Fruit fly (Drosophila melanogaster) whole organism, prepupa: ENCODE results near the gene CG13045.

Source experiments
- Blimp-1 ChIP-seq: fragments of 200-800 bp; sonication (Bioruptor generic); optimal IDR thresholded peaks from 3 replicates; lab custom pipeline; 2017; ENCODE audit warnings: missing biosample characterization, missing genetic modification characterization, mild to moderate bottlenecking, moderate library complexity, missing genetic modification reagents
- CG10631 ChIP-seq: fragments of 200-800 bp; sonication (Bioruptor generic); optimal IDR thresholded peaks from 2 replicates; lab custom pipeline; 2016; ENCODE audit warnings: missing biosample characterization, missing genetic modification characterization
- CG10669 ChIP-seq: fragments of 200-800 bp; sonication (Bioruptor generic); optimal IDR thresholded peaks from 3 replicates; lab custom pipeline; 2018; ENCODE audit warnings: missing biosample characterization, mild to moderate bottlenecking, missing genetic modification characterization, moderate library complexity
- CG11294 ChIP-seq: fragments of 200-800 bp; sonication (Bioruptor generic); IDR thresholded peaks from 2 replicates; pipeline ENCODE4 v1.3.6; 2022; ENCODE audit warnings: missing biosample characterization, missing genetic modification characterization
- CG11762 ChIP-seq: fragments of 200-800 bp; sonication (Bioruptor generic); optimal IDR thresholded peaks from 3 replicates; lab custom pipeline; 2016; ENCODE audit warnings: missing biosample characterization, missing genetic modification characterization; ENCODE audit not compliant: insufficient read depth
- CG11902 ChIP-seq: fragments of 200-800 bp; sonication (Bioruptor generic); optimal IDR thresholded peaks from 3 replicates; lab custom pipeline; 2016; ENCODE audit warnings: missing biosample characterization, missing genetic modification characterization
- CG15336 ChIP-seq: fragments of 200-800 bp; sonication (Bioruptor generic); IDR thresholded peaks from 2 replicates; pipeline ENCODE4 v1.3.6; 2022; ENCODE audit warnings: missing biosample characterization, missing genetic modification characterization
- CG1621 ChIP-seq: fragments of 200-800 bp; sonication (Bioruptor generic); optimal IDR thresholded peaks from 3 replicates; lab custom pipeline; 2018; ENCODE audit warnings: missing biosample characterization, mild to moderate bottlenecking, missing genetic modification characterization
- CG16779 ChIP-seq: fragments of 200-800 bp; sonication (Bioruptor generic); optimal IDR thresholded peaks from 3 replicates; lab custom pipeline; 2017; ENCODE audit warnings: missing biosample characterization, mild to moderate bottlenecking, missing genetic modification characterization
- CG3032 ChIP-seq: fragments of 200-800 bp; optimal IDR thresholded peaks from 2 replicates; lab custom pipeline; 2019; ENCODE audit warnings: missing biosample characterization, mild to moderate bottlenecking, missing genetic modification characterization, moderate library complexity
- CG32006 ChIP-seq: fragments of 200-800 bp; sonication (Bioruptor generic); optimal IDR thresholded peaks from 3 replicates; lab custom pipeline; 2017; ENCODE audit warnings: missing biosample characterization, mild to moderate bottlenecking, missing genetic modification characterization
- CG34406 ChIP-seq: fragments of 200-800 bp; sonication (Bioruptor generic); optimal IDR thresholded peaks from 3 replicates; lab custom pipeline; 2016; ENCODE audit warnings: missing biosample characterization, missing genetic modification characterization
- CG3919 ChIP-seq: fragments of 200-800 bp; sonication (Bioruptor generic); optimal IDR thresholded peaks from 3 replicates; lab custom pipeline; 2016; ENCODE audit warnings: missing biosample characterization, missing genetic modification characterization
- CG4318 ChIP-seq: fragments of 200-800 bp; sonication (Bioruptor generic); optimal IDR thresholded peaks from 3 replicates; lab custom pipeline; 2017; ENCODE audit warnings: missing biosample characterization, mild to moderate bottlenecking, missing genetic modification characterization
- CG6163 ChIP-seq: fragments of 200-800 bp; sonication (Bioruptor generic); IDR thresholded peaks from 3 replicates; pipeline ENCODE4 v1.3.6; 2022; ENCODE audit warnings: missing biosample characterization, missing genetic modification characterization
- CG6792 ChIP-seq: fragments of 200-800 bp; sonication (Bioruptor generic); optimal IDR thresholded peaks from 3 replicates; lab custom pipeline; 2016; ENCODE audit warnings: missing biosample characterization, missing genetic modification characterization
- CG6854 ChIP-seq: fragments of 200-800 bp; sonication (Bioruptor generic); optimal IDR thresholded peaks from 2 replicates; lab custom pipeline; 2017; ENCODE audit warnings: missing biosample characterization, mild to moderate bottlenecking, missing genetic modification characterization
- CG7368 ChIP-seq: fragments of 200-800 bp; sonication (Bioruptor generic); optimal IDR thresholded peaks from 3 replicates; lab custom pipeline; 2016; ENCODE audit warnings: missing biosample characterization, missing genetic modification characterization
- CG8319 ChIP-seq: fragments of 200-800 bp; sonication (Bioruptor generic); optimal IDR thresholded peaks from 3 replicates; lab custom pipeline; 2016; ENCODE audit warnings: missing biosample characterization, missing genetic modification characterization
- CG8632 ChIP-seq: fragments of 200-800 bp; sonication (Bioruptor generic); optimal IDR thresholded peaks from 3 replicates; lab custom pipeline; 2016; ENCODE audit warnings: missing biosample characterization, missing genetic modification characterization
- Eip75B ChIP-seq: fragments of 200-800 bp; sonication (Bioruptor generic); optimal IDR thresholded peaks from 3 replicates; lab custom pipeline; 2016; ENCODE audit warnings: missing biosample characterization, missing genetic modification characterization
- Eip93F ChIP-seq: fragments of 200-800 bp; sonication (Bioruptor generic); optimal IDR thresholded peaks from 2 replicates; lab custom pipeline; 2016; ENCODE audit warnings: missing biosample characterization, mild to moderate bottlenecking, missing genetic modification characterization
- Ets21C ChIP-seq: fragments of 200-800 bp; sonication (Bioruptor generic); optimal IDR thresholded peaks from 3 replicates; lab custom pipeline; 2016; ENCODE audit warnings: missing biosample characterization, missing genetic modification characterization
- Gug ChIP-seq: fragments of 200-800 bp; sonication (Bioruptor generic); IDR thresholded peaks from 2 replicates; pipeline ENCODE4 v1.3.6; 2022; ENCODE audit warnings: missing biosample characterization, missing genetic modification characterization
- Hr4 ChIP-seq: fragments of 200-800 bp; sonication (Bioruptor generic); optimal IDR thresholded peaks from 3 replicates; lab custom pipeline; 2016; ENCODE audit warnings: missing biosample characterization, missing genetic modification characterization
- Lpt ChIP-seq: fragments of 200-800 bp; sonication (Bioruptor generic); optimal IDR thresholded peaks from 3 replicates; lab custom pipeline; 2016; ENCODE audit warnings: missing biosample characterization, missing genetic modification characterization
- Met ChIP-seq: fragments of 200-800 bp; sonication (Bioruptor generic); optimal IDR thresholded peaks from 3 replicates; lab custom pipeline; 2016; ENCODE audit warnings: missing biosample characterization, missing genetic modification characterization
- OdsH ChIP-seq: fragments of 200-800 bp; sonication (Bioruptor generic); optimal IDR thresholded peaks from 3 replicates; lab custom pipeline; 2016; ENCODE audit warnings: missing biosample characterization, missing genetic modification characterization
- Smox ChIP-seq: fragments of 200-800 bp; sonication (Bioruptor generic); optimal IDR thresholded peaks from 3 replicates; lab custom pipeline; 2016; ENCODE audit warnings: missing biosample characterization, missing genetic modification characterization
- Sox102F ChIP-seq: fragments of 200-800 bp; sonication (Bioruptor generic); optimal IDR thresholded peaks from 2 replicates; lab custom pipeline; 2016; ENCODE audit warnings: missing biosample characterization, mild to moderate bottlenecking, missing genetic modification characterization
- Sox15 ChIP-seq: fragments of 200-800 bp; sonication (Bioruptor generic); optimal IDR thresholded peaks from 3 replicates; lab custom pipeline; 2016; ENCODE audit warnings: missing biosample characterization, missing genetic modification characterization
- achi ChIP-seq: fragments of 200-800 bp; sonication (Bioruptor generic); optimal IDR thresholded peaks from 3 replicates; lab custom pipeline; 2016; ENCODE audit warnings: missing biosample characterization, missing genetic modification characterization
- acj6 ChIP-seq: fragments of 200-800 bp; sonication (Bioruptor generic); optimal IDR thresholded peaks from 3 replicates; lab custom pipeline; 2016; ENCODE audit warnings: missing biosample characterization, missing genetic modification characterization
- dsx ChIP-seq: fragments of 200-800 bp; optimal IDR thresholded peaks from 3 replicates; lab custom pipeline; 2019; ENCODE audit warnings: missing biosample characterization, mild to moderate bottlenecking, missing genetic modification characterization, moderate library complexity; ENCODE audit not compliant: poor library complexity, severe bottlenecking
- eg ChIP-seq: fragments of 200-800 bp; sonication (Bioruptor generic); IDR thresholded peaks from 3 replicates; pipeline ENCODE4 v1.3.6; 2022; ENCODE audit warnings: missing biosample characterization, missing genetic modification characterization
- esn ChIP-seq: fragments of 200-800 bp; sonication (Bioruptor generic); optimal IDR thresholded peaks from 2 replicates; lab custom pipeline; 2016; ENCODE audit warnings: missing biosample characterization, mild to moderate bottlenecking, missing genetic modification characterization, moderate library complexity
- fd59A ChIP-seq: fragments of 200-800 bp; sonication (Bioruptor generic); optimal IDR thresholded peaks from 2 replicates; lab custom pipeline; 2017; ENCODE audit warnings: missing biosample characterization, mild to moderate bottlenecking, missing genetic modification characterization, missing genetic modification reagents
- fd85E ChIP-seq: fragments of 200-800 bp; sonication (Bioruptor generic); optimal IDR thresholded peaks from 3 replicates; lab custom pipeline; 2016; ENCODE audit warnings: missing biosample characterization, missing genetic modification characterization
- fkh ChIP-seq: fragments of 200-800 bp; sonication (Bioruptor generic); optimal IDR thresholded peaks from 3 replicates; lab custom pipeline; 2017; ENCODE audit warnings: missing biosample characterization, mild to moderate bottlenecking, missing genetic modification characterization, moderate library complexity
- lz ChIP-seq: fragments of 200-800 bp; sonication (Bioruptor generic); optimal IDR thresholded peaks from 3 replicates; lab custom pipeline; 2016; ENCODE audit warnings: missing biosample characterization, missing genetic modification characterization
- salr ChIP-seq, 2 experiments: fragments of 200-800 bp; sonication (Bioruptor generic); optimal IDR thresholded peaks; 3 replicates each; lab custom pipeline; 2016 to 2018; ENCODE audit warnings: missing biosample characterization in 2 of 2, missing genetic modification characterization in 2 of 2, mild to moderate bottlenecking in 1 of 2
- spab ChIP-seq: fragments of 200-800 bp; sonication (Bioruptor generic); optimal IDR thresholded peaks from 2 replicates; lab custom pipeline; 2017; ENCODE audit warnings: missing biosample characterization, mild to moderate bottlenecking, missing genetic modification characterization, missing genetic modification reagents
- ss ChIP-seq, 2 experiments: fragments of 200-800 bp; sonication (Bioruptor generic); optimal IDR thresholded peaks; 2 replicates in 1 of 2; 3 replicates in 1 of 2; lab custom pipeline; 2017 to 2018; ENCODE audit warnings: mild to moderate bottlenecking in 2 of 2, missing biosample characterization in 2 of 2, missing genetic modification characterization in 2 of 2, moderate library complexity in 1 of 2
- svp ChIP-seq: fragments of 200-800 bp; sonication (Bioruptor generic); peaks from one replicate; lab custom pipeline; 2016; ENCODE audit warnings: missing biosample characterization, missing genetic modification characterization
- topi ChIP-seq: fragments of 200-800 bp; sonication (Bioruptor generic); optimal IDR thresholded peaks from 3 replicates; lab custom pipeline; 2016; ENCODE audit warnings: missing biosample characterization, missing genetic modification characterization
- vri ChIP-seq: fragments of 200-800 bp; sonication (Bioruptor generic); optimal IDR thresholded peaks from 3 replicates; lab custom pipeline; 2016; ENCODE audit warnings: missing biosample characterization, mild to moderate bottlenecking, missing genetic modification characterization

CG13045 gene

dm6 chr3L:16295447-16295846 lies 4.7 kb upstream of the CG13045 start, which contains the start of gene CG4962:
Gene CG4962 (minus strand): TSS chr3L:16295547.
- TF ChIP-seq salr (GFP tag; optimal IDR thresholded peaks at IDR 0.05; lab: Kevin White, UChicago) (no peak), fd85E (GFP tag; lab: Kevin White, UChicago) (no peak), CG11762 (GFP tag; lab: Kevin White, UChicago) (no peak), CG7368 (no peak), CG10631 (no peak), spab (GFP tag; lab: Kevin White, UChicago) (no peak), CG10669 (no peak), fkh (GFP tag; lab: Kevin White, UChicago) (no peak), CG8319 (GFP tag; lab: Kevin White, UChicago) (no peak), CG16779 (tag; lab: Kevin White, UChicago) (no peak), Gug (GFP tag; lab: Robert Waterston, UW) (no peak), Eip93F (GFP tag; lab: Kevin White, UChicago) (no peak), eg (GFP tag; lab: Robert Waterston, UW) (no peak), CG6792 (GFP tag; lab: Kevin White, UChicago) (no peak), acj6 (GFP tag; lab: Kevin White, UChicago) (no peak), achi (GFP tag; lab: Kevin White, UChicago) (no peak), esn (no peak), Sox15 (GFP tag; lab: Kevin White, UChicago) (no peak)

- no peak for TF ChIP-seq lz (GFP tag; lab: Kevin White, UChicago)
- peak; percentile 22 for TF ChIP-seq CG3919 (GFP tag; lab: Kevin White, UChicago)
- TF ChIP-seq CG6163: 0 out of 3 replicates have a peak, but pooled peaks have one; percentile 30
- TF ChIP-seq Ets21C (GFP tag; lab: Kevin White, UChicago): no peak
These were observed 928 bp upstream of the CG13045 start for dm6 chr3L:16291678-16292077.

DNA sequence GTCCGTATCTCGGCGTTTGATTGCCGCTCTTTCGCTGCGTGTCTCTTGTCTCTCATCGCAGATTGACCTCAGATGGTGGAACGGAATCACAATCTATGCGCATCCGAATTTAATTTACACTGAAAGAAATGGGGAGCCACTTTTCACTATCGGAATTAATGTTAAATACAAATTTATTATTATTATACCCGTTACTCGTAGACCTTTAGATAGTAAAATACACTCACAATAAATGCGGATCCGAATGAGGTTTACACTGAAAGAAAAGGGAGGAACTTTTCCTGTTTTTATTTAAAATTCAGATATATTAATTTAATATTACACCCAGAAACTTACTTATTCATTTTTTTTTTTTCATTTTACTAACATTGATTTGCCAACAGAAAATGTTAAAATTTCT lies 1.7 kb downstream of the CG13045 start:
- TF ChIP-seq salr (GFP tag; optimal IDR thresholded peaks at IDR 0.05; lab: Kevin White, UChicago): no peak
- TF ChIP-seq Met: no peak
- no peak for TF ChIP-seq Lpt (GFP tag; lab: Kevin White, UChicago)
- TF ChIP-seq CG8319 (GFP tag; lab: Kevin White, UChicago): no peak
- no peak for TF ChIP-seq fd59A
- no peak for TF ChIP-seq CG11294 (GFP tag; lab: Robert Waterston, UW)
- TF ChIP-seq svp (GFP tag; lab: Kevin White, UChicago): no peak
- TF ChIP-seq CG34406 (GFP tag; lab: Kevin White, UChicago): peak; percentile 5
- TF ChIP-seq dsx (GFP tag; lab: Kevin White, UChicago): no peak
- no peak for TF ChIP-seq CG6792 (GFP tag; lab: Kevin White, UChicago)
- no peak for TF ChIP-seq topi (GFP tag; lab: Kevin White, UChicago)
- no peak for TF ChIP-seq ss (GFP tag; optimal IDR thresholded peaks at IDR 0.05; lab: Kevin White, UChicago)
- TF ChIP-seq fd85E (GFP tag; lab: Kevin White, UChicago): no peak
- TF ChIP-seq acj6 (GFP tag; lab: Kevin White, UChicago): peak; percentile 30
- peak; percentile 23 for TF ChIP-seq achi (GFP tag; lab: Kevin White, UChicago)
- TF ChIP-seq Smox (GFP tag; lab: Kevin White, UChicago): no peak
- TF ChIP-seq Blimp-1 (GFP tag; lab: Kevin White, UChicago): no peak
- no peak for TF ChIP-seq Ets21C (GFP tag; lab: Kevin White, UChicago)
- TF ChIP-seq Eip75B (GFP tag; lab: Kevin White, UChicago): no peak
- TF ChIP-seq Hr4 (GFP tag; lab: Kevin White, UChicago): peak; percentile 18
- no peak for TF ChIP-seq vri (GFP tag; lab: Kevin White, UChicago)
- peak; percentile 26 for TF ChIP-seq OdsH (GFP tag; lab: Kevin White, UChicago)
- peak; percentile 33 for TF ChIP-seq CG10631
- TF ChIP-seq CG4318 (GFP tag; lab: Kevin White, UChicago): no peak
- peak; percentile 12 for TF ChIP-seq CG1621 (tag; lab: Kevin White, UChicago)
- TF ChIP-seq eg (GFP tag; lab: Robert Waterston, UW): peak; percentile 14; the same call in 1 of the 3 replicates
- no peak for TF ChIP-seq lz (GFP tag; lab: Kevin White, UChicago)
- TF ChIP-seq Sox102F: no peak
- TF ChIP-seq CG11902 (GFP tag; lab: Kevin White, UChicago): no peak
- no peak for TF ChIP-seq CG8632 (GFP tag; lab: Kevin White, UChicago)
- no peak for TF ChIP-seq CG3919 (GFP tag; lab: Kevin White, UChicago)
- TF ChIP-seq CG3032 (tag; lab: Kevin White, UChicago): no peak
- TF ChIP-seq CG6854 (GFP tag; lab: Kevin White, UChicago): no peak
- TF ChIP-seq Gug (GFP tag; lab: Robert Waterston, UW): no peak
- peak; percentile 12 for TF ChIP-seq spab (GFP tag; lab: Kevin White, UChicago)
- TF ChIP-seq CG32006: peak; percentile 25
- TF ChIP-seq CG15336 (GFP tag; lab: Robert Waterston, UW): peak; percentile 8; the same call in 1 of the 2 replicates
